Fruit fly (Drosophila melanogaster): Measurements from ENCODE around the gene CG10352.

dm6 chrX:11893643-11894042 is 16.7 kb upstream of the CG10352 start, which contains the start of gene wisp:
- TF ChIP-seq CG2875 (GFP tag; optimal IDR thresholded peaks at IDR 0.05) (no peak), ewg (GFP tag; optimal IDR thresholded peaks at IDR 0.05) (no peak), yki (optimal IDR thresholded peaks at IDR 0.05) (no peak), tup (GFP tag; optimal IDR thresholded peaks at IDR 0.05) (no peak), twi (tag; optimal IDR thresholded peaks at IDR 0.05) (no peak), schlank (tag; optimal IDR thresholded peaks at IDR 0.05) (no peak), grau (tag; optimal IDR thresholded peaks at IDR 0.05) (no peak)

Data from whole organism, embryonic.